Worm (Caenorhabditis elegans) whole organism, early embryonic: Measurements from ENCODE around the gene pkc-3.

Source experiments
- ama-1 ChIP-seq: fragments of 150-350 bp; optimal IDR thresholded peaks from 2 replicates; lab custom pipeline; 2014
- scrt-1 ChIP-seq: fragments of 200-800 bp; sonication (Bioruptor generic); IDR thresholded peaks from 2 replicates; pipeline ENCODE4 v1.3.6; 2022; ENCODE audit warnings: missing genetic modification characterization, missing compliant biosample characterization

- TF ChIP-seq ama-1 (no peak), scrt-1 (no peak)
Observed at ce11 chrII:5417905-5418304, 38.1 kb downstream of the pkc-3 start.
